Fruit fly (Drosophila melanogaster): Measurements from ENCODE around the gene CG14711.
A peak's percentile ranks its signal among the peaks of the same experiment; 100 is the strongest.

CG14711 gene

DNA sequence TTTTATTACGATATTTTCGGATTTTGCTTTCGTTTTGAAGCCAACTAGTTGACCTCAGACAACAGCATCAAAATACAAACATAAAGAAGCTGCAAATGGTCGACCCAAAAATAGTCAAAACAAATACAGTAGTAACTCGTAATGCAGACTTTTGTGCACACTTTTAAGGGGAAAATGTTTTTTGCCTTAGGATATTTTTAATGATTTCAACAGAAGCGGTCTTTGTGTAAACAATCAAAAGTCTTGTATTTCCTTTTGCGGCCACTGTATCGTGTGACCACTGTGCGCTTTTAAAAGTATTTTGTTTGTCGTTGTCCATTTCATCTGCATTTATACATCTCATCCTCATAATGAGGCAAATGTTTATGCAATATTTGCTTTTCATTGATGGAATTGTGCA lies 26.3 kb downstream of the CG14711 start:
- TF ChIP-seq CG11456 (GFP tag; IDR thresholded peaks at IDR 0.05) (peak; percentile 98), lab (GFP tag; optimal IDR thresholded peaks at IDR 0.05) (peak; percentile 98), CG17802 (tag; optimal IDR thresholded peaks at IDR 0.05) (peak; percentile 67), CG12071 (GFP tag; optimal IDR thresholded peaks at IDR 0.05) (peak; percentile 97), org-1 (GFP tag; optimal IDR thresholded peaks at IDR 0.05) (peak; percentile 92), CG2116 (GFP tag; optimal IDR thresholded peaks at IDR 0.05) (peak; percentile 72), ara (GFP tag; IDR thresholded peaks at IDR 0.05) (peak; percentile 93), CG33557 (GFP tag; optimal IDR thresholded peaks at IDR 0.05) (peak; percentile 58), Rfx (GFP tag; IDR thresholded peaks at IDR 0.05) (peak; percentile 99), chn (GFP tag; optimal IDR thresholded peaks at IDR 0.05) (peak; percentile 97), CG12219 (GFP tag; optimal IDR thresholded peaks at IDR 0.05) (peak; percentile 94), CG11093 (GFP tag; IDR thresholded peaks at IDR 0.05) (peak; percentile 95), CG16813 (GFP tag; IDR thresholded peaks at IDR 0.05; ENCODE audit: partially characterized antibody) (no peak), sens (GFP tag) (peak; percentile 99), CG9609 (GFP tag; optimal IDR thresholded peaks at IDR 0.05) (peak; percentile 96), Atf-2 (GFP tag; optimal IDR thresholded peaks at IDR 0.05) (peak; percentile 96), shn (GFP tag; optimal IDR thresholded peaks at IDR 0.05) (peak; percentile 92), oc (tag; optimal IDR thresholded peaks at IDR 0.05) (peak; percentile 93), aop (GFP tag; IDR thresholded peaks at IDR 0.05) (peak; percentile 92), gce (GFP tag; IDR thresholded peaks at IDR 0.05) (peak; percentile 91; the same call in 2 of the 3 replicates), Doc2 (GFP tag; IDR thresholded peaks at IDR 0.05) (peak; percentile 86), CG10654 (GFP tag; optimal IDR thresholded peaks at IDR 0.05) (peak; percentile 95), Mrtf (GFP tag; IDR thresholded peaks at IDR 0.05) (peak; percentile 97), Usf (GFP tag; optimal IDR thresholded peaks at IDR 0.05) (peak; percentile 85), Ssrp (tag; optimal IDR thresholded peaks at IDR 0.05) (peak; percentile 89), Lpt (GFP tag; optimal IDR thresholded peaks at IDR 0.05) (no peak), CG11723 (GFP tag; optimal IDR thresholded peaks at IDR 0.05) (peak; percentile 87), her (GFP tag; optimal IDR thresholded peaks at IDR 0.05) (peak; percentile 96), ato (GFP tag; IDR thresholded peaks at IDR 0.05; ENCODE audit: partially characterized antibody) (no peak), CG7963 (GFP tag; IDR thresholded peaks at IDR 0.05; ENCODE audit: partially characterized antibody) (no peak), odd (GFP tag; optimal IDR thresholded peaks at IDR 0.05) (peak; percentile 92), CG15011 (GFP tag; optimal IDR thresholded peaks at IDR 0.05) (peak; percentile 91), Dad (GFP tag; optimal IDR thresholded peaks at IDR 0.05) (peak; percentile 96), CG14441 (GFP tag; IDR thresholded peaks at IDR 0.05) (peak; percentile 98), Dip3 (GFP tag; optimal IDR thresholded peaks at IDR 0.05) (peak; percentile 97), CG3847 (GFP tag; IDR thresholded peaks at IDR 0.05) (peak; percentile 98), ab (GFP tag; optimal IDR thresholded peaks at IDR 0.05) (peak; percentile 97), crc (GFP tag; optimal IDR thresholded peaks at IDR 0.05) (peak; percentile 97), Neu2 (GFP tag; optimal IDR thresholded peaks at IDR 0.05; ENCODE audit: borderline replicate concordance) (peak; percentile 77), Fer1 (GFP tag; optimal IDR thresholded peaks at IDR 0.05) (peak; percentile 94), nerfin-1 (tag; optimal IDR thresholded peaks at IDR 0.05) (peak; percentile 81), CG7839 (tag; optimal IDR thresholded peaks at IDR 0.05) (peak; percentile 97), H15 (GFP tag; IDR thresholded peaks at IDR 0.05) (peak; percentile 96), h (optimal IDR thresholded peaks at IDR 0.05) (no peak), CG6654 (GFP tag; optimal IDR thresholded peaks at IDR 0.05) (peak; percentile 69), tx (GFP tag; optimal IDR thresholded peaks at IDR 0.05) (peak; percentile 95), Hr39 (optimal IDR thresholded peaks at IDR 0.05) (no peak), en (GFP tag; optimal IDR thresholded peaks at IDR 0.05) (peak; percentile 88), HLH54F (GFP tag; optimal IDR thresholded peaks at IDR 0.05) (peak; percentile 97), gem (tag; optimal IDR thresholded peaks at IDR 0.05) (peak; percentile 96), pita (GFP tag; optimal IDR thresholded peaks at IDR 0.05) (no peak), CG13775 (GFP tag; optimal IDR thresholded peaks at IDR 0.05) (peak; percentile 92)

All from whole organism, embryonic.